Worm (Caenorhabditis elegans): ENCODE results near the gene cnt-1.

The cnt-1 gene

ce11 chrII:12064680-12065135, 24.0 kb downstream of the cnt-1 start, which contains the start of gene arrd-8:
arrd-8 (plus strand) TSS chrII:12065085.
- TF ChIP-seq sox-2 (GFP tag; IDR thresholded peaks at IDR 0.05) (no peak), nhr-11 (tag; optimal IDR thresholded peaks at IDR 0.05) (no peak), elt-2 (tag; optimal IDR thresholded peaks at IDR 0.05) (peak; percentile 12)

DNA sequence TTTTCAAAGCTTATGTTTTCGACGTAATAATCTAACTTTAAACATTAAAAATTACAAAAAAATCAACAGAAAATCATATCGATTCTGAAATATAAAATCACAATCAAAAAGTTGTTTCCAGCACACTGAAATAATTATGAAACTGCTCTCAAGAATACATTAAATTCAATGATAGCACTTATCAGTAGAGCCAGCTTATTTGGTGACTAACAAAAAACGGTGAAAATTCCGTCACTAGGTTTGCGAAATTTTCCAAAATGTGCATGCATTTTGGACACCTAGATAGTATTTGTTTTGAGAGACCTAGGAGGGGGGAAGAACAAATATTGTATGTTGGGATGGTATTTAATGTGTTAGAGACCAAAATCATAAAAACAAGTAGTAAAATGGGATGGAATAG, 25.6 kb downstream of the cnt-1 start:
- TF ChIP-seq ceh-48 (tag; optimal IDR thresholded peaks at IDR 0.05) (no peak), pha-4 (tag; optimal IDR thresholded peaks at IDR 0.05) (no peak), zip-5 (tag; optimal IDR thresholded peaks at IDR 0.05) (no peak), ceh-2 (tag; optimal IDR thresholded peaks at IDR 0.05) (no peak), pat-9 (tag; optimal IDR thresholded peaks at IDR 0.05) (no peak), ceh-22 (tag; optimal IDR thresholded peaks at IDR 0.05) (no peak), unc-3 (GFP tag; conservative IDR thresholded peaks at IDR 0.05) (no peak), unc-3 (tag; optimal IDR thresholded peaks at IDR 0.05) (no peak), elt-2 (tag; optimal IDR thresholded peaks at IDR 0.05) (no peak), lim-6 (tag; optimal IDR thresholded peaks at IDR 0.05) (no peak), ceh-6 (GFP tag; optimal IDR thresholded peaks at IDR 0.05) (no peak), fkh-10 (GFP tag; optimal IDR thresholded peaks at IDR 0.05) (no peak), rnt-1 (tag; optimal IDR thresholded peaks at IDR 0.05) (no peak)

- TF ChIP-seq hlh-15 (tag; optimal IDR thresholded peaks at IDR 0.05) (no peak), elt-4 (tag; optimal IDR thresholded peaks at IDR 0.05) (no peak), ceh-30 (tag; optimal IDR thresholded peaks at IDR 0.05) (no peak), sox-4 (tag; optimal IDR thresholded peaks at IDR 0.05) (no peak), pros-1 (tag; optimal IDR thresholded peaks at IDR 0.05) (no peak)
These were observed 26.1 kb downstream of the cnt-1 start, which contains the start of gene arrd-7 for ce11 chrII:12062521-12062920. arrd-7 (minus strand) TSS chrII:12062621.

DNA sequence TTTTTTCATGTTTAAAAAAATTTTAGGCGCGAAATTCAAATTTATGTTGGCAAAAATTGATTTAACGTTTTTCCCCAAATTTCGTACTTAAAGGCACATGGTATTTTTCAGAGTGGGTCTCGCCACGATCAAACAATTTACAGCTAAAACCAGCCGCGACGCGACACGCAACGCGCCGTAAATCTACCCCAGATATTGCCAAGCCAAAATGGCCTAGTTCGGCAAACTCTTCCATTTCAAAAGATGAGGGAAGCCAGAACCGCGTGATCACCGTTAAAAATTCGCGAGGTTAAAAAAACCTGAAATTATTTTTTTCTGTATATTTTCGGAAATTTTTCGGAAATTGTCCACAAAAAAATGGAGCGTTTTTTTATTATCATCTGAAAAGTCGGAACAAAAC, 28.8 kb downstream of the cnt-1 start:
- TF ChIP-seq pax-1 (tag; optimal IDR thresholded peaks at IDR 0.05) (no peak), odd-2 (tag; optimal IDR thresholded peaks at IDR 0.05) (no peak)

DNA sequence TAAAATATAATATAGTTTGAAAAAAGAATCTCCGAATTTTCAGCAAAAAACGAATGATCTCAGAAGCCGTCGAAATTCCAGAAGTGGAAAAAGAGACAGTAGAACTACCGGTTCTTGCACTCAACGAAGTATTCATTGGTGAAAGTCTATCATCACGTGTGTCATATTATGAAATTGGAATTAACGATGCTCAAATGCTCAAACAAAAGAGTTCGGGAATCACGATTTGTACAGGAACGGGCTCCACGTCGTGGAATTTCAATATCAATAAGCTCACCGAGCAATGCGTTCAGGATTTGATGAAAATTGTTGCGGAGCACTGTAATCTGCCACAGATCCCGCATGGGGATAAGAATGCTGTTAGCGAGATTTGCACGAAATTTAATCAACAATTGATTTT, 30.4 kb downstream of the cnt-1 start:
- no peak for TF ChIP-seq ceh-2 (tag; optimal IDR thresholded peaks at IDR 0.05)
- TF ChIP-seq hlh-6 (tag; optimal IDR thresholded peaks at IDR 0.05) = no peak
- no peak for TF ChIP-seq hlh-15 (tag; optimal IDR thresholded peaks at IDR 0.05)
- no peak for TF ChIP-seq fkh-10 (GFP tag; optimal IDR thresholded peaks at IDR 0.05)
- no peak for TF ChIP-seq eyg-1 (tag; optimal IDR thresholded peaks at IDR 0.05)
- no peak for TF ChIP-seq elt-4 (tag; optimal IDR thresholded peaks at IDR 0.05)
- no peak for TF ChIP-seq madf-2 (tag; optimal IDR thresholded peaks at IDR 0.05)
- TF ChIP-seq tbx-7 (tag; optimal IDR thresholded peaks at IDR 0.05) = no peak
- TF ChIP-seq unc-55 (GFP tag; optimal IDR thresholded peaks at IDR 0.05) = no peak
- TF ChIP-seq ceh-30 (tag; optimal IDR thresholded peaks at IDR 0.05) = no peak
- no peak for TF ChIP-seq ref-2 (tag; optimal IDR thresholded peaks at IDR 0.05)
- TF ChIP-seq nhr-232 (tag; optimal IDR thresholded peaks at IDR 0.05) = no peak
- TF ChIP-seq fax-1 (tag; optimal IDR thresholded peaks at IDR 0.05) = no peak
- no peak for TF ChIP-seq odd-2 (tag; optimal IDR thresholded peaks at IDR 0.05)
- TF ChIP-seq pha-4 (tag; optimal IDR thresholded peaks at IDR 0.05) = no peak
- no peak for TF ChIP-seq sox-4 (tag; optimal IDR thresholded peaks at IDR 0.05)

- TF ChIP-seq hlh-6 (tag; optimal IDR thresholded peaks at IDR 0.05) (no peak), ceh-34 (tag; optimal IDR thresholded peaks at IDR 0.05) (no peak), fax-1 (tag; optimal IDR thresholded peaks at IDR 0.05) (no peak), dmd-4 (tag; optimal IDR thresholded peaks at IDR 0.05; ENCODE audit: borderline replicate concordance) (no peak), unc-42 (tag; optimal IDR thresholded peaks at IDR 0.05) (no peak), C38D4.7 (GFP tag; optimal IDR thresholded peaks at IDR 0.05) (no peak), npax-4 (tag; optimal IDR thresholded peaks at IDR 0.05) (no peak), mec-3 (tag; optimal IDR thresholded peaks at IDR 0.05; ENCODE audit: borderline replicate concordance) (no peak), K02D7.2 (tag; optimal IDR thresholded peaks at IDR 0.05) (no peak)
These were observed 33.1 kb downstream of the cnt-1 start for ce11 chrII:12055408-12056140.
